Worm (Caenorhabditis elegans) whole organism, L2 larva: ENCODE data around the gene klp-12.
"Not testable (repeated sequence)": the region's sequence is repeated elsewhere in the genome, so short reads cannot be mapped to it uniquely, and the experiment has no call there.

Experiments used
- C34F6.9 ChIP-seq: fragments of 150-350 bp; optimal IDR thresholded peaks from 2 replicates; lab custom pipeline; 2014; ENCODE audit warnings: missing biosample characterization, missing genetic modification characterization
- F13H6.1 ChIP-seq: sonication (generic microtip); optimal IDR thresholded peaks from 2 replicates; lab custom pipeline; 2016; ENCODE audit warnings: missing genetic modification characterization, missing compliant biosample characterization
- R02D3.7 ChIP-seq: fragments of 150-350 bp; optimal IDR thresholded peaks from 2 replicates; lab custom pipeline; 2014; ENCODE audit warnings: missing biosample characterization, missing genetic modification characterization
- Y55F3AM.14 ChIP-seq: fragments of 200-800 bp; sonication (Bioruptor generic); optimal IDR thresholded peaks from 2 replicates; lab custom pipeline; 2018; ENCODE audit warnings: mild to moderate bottlenecking, missing genetic modification characterization, missing compliant biosample characterization
- ZK546.5 ChIP-seq: sonication (generic microtip); optimal IDR thresholded peaks from 2 replicates; lab custom pipeline; 2017; ENCODE audit warnings: missing biosample characterization, missing genetic modification characterization
- alr-1 ChIP-seq: fragments of 150-350 bp; optimal IDR thresholded peaks from 2 replicates; lab custom pipeline; 2014; ENCODE audit warnings: missing biosample characterization, missing genetic modification characterization
- aly-2 ChIP-seq: fragments of 150-350 bp; optimal IDR thresholded peaks from 2 replicates; lab custom pipeline; 2014; ENCODE audit warnings: missing biosample characterization, missing genetic modification characterization
- ceh-82 ChIP-seq: fragments of 150-350 bp; optimal IDR thresholded peaks from 2 replicates; lab custom pipeline; 2014; ENCODE audit warnings: missing biosample characterization, missing genetic modification characterization
- crh-2 ChIP-seq: sonication (generic microtip); optimal IDR thresholded peaks from 2 replicates; lab custom pipeline; 2017; ENCODE audit warnings: missing biosample characterization, missing genetic modification characterization
- dmd-4 ChIP-seq: sonication (generic microtip); optimal IDR thresholded peaks from 2 replicates; lab custom pipeline; 2017; ENCODE audit warnings: missing biosample characterization, missing genetic modification characterization
- egl-27 ChIP-seq: sonication (generic microtip); optimal IDR thresholded peaks from 3 replicates; lab custom pipeline; 2017; ENCODE audit warnings: missing biosample characterization, missing genetic modification reagents, missing genetic modification characterization
- elt-3 ChIP-seq: sonication (generic microtip); optimal IDR thresholded peaks from 2 replicates; lab custom pipeline; 2017; ENCODE audit warnings: missing biosample characterization, missing genetic modification characterization
- fos-1 ChIP-seq: fragments of 150-350 bp; optimal IDR thresholded peaks from 2 replicates; lab custom pipeline; 2014; ENCODE audit warnings: missing biosample characterization, missing genetic modification characterization
- gmeb-1 ChIP-seq: fragments of 150-350 bp; optimal IDR thresholded peaks from 2 replicates; lab custom pipeline; 2014; ENCODE audit warnings: missing biosample characterization, missing genetic modification characterization
- lin-11 ChIP-seq: fragments of 150-350 bp; sonication (generic microtip); optimal IDR thresholded peaks from 2 replicates; lab custom pipeline; 2014; ENCODE audit warnings: missing biosample characterization, missing genetic modification characterization, inconsistent platforms, mixed read lengths
- lin-39 ChIP-seq: fragments of 150-350 bp; optimal IDR thresholded peaks from 2 replicates; lab custom pipeline; 2014; ENCODE audit warnings: missing biosample characterization, missing genetic modification reagents, missing genetic modification characterization
- mab-5 ChIP-seq: fragments of 150-350 bp; optimal IDR thresholded peaks from 2 replicates; lab custom pipeline; 2014; ENCODE audit warnings: missing biosample characterization, missing genetic modification characterization
- nhr-10 ChIP-seq: sonication (generic microtip); optimal IDR thresholded peaks from 2 replicates; lab custom pipeline; 2017; ENCODE audit warnings: missing biosample characterization, missing genetic modification characterization
- nhr-12 ChIP-seq: fragments of 150-350 bp; optimal IDR thresholded peaks from 2 replicates; lab custom pipeline; 2014; ENCODE audit warnings: missing biosample characterization, missing genetic modification characterization
- nhr-129 ChIP-seq: fragments of 150-350 bp; optimal IDR thresholded peaks from 2 replicates; lab custom pipeline; 2014; ENCODE audit warnings: missing biosample characterization, missing genetic modification characterization
- nhr-21 ChIP-seq: fragments of 150-350 bp; optimal IDR thresholded peaks from 2 replicates; lab custom pipeline; 2014; ENCODE audit warnings: missing biosample characterization, missing genetic modification characterization
- nhr-23 ChIP-seq: fragments of 150-350 bp; optimal IDR thresholded peaks from 2 replicates; lab custom pipeline; 2014; ENCODE audit warnings: missing biosample characterization, missing genetic modification reagents, missing genetic modification characterization
- nhr-6 ChIP-seq: fragments of 150-350 bp; optimal IDR thresholded peaks from 2 replicates; lab custom pipeline; 2014; ENCODE audit warnings: missing biosample characterization, missing genetic modification characterization
- nhr-77 ChIP-seq: fragments of 150-350 bp; optimal IDR thresholded peaks from 2 replicates; lab custom pipeline; 2014; ENCODE audit warnings: missing biosample characterization, missing genetic modification characterization
- peb-1 ChIP-seq: fragments of 150-350 bp; optimal IDR thresholded peaks from 2 replicates; lab custom pipeline; 2014; ENCODE audit warnings: missing biosample characterization, missing genetic modification characterization
- sem-4 ChIP-seq: fragments of 150-350 bp; optimal IDR thresholded peaks from 2 replicates; lab custom pipeline; 2014; ENCODE audit warnings: missing biosample characterization, missing genetic modification reagents, missing genetic modification characterization
- sma-3 ChIP-seq: sonication (generic microtip); optimal IDR thresholded peaks from 2 replicates; lab custom pipeline; 2016; ENCODE audit warnings: missing genetic modification reagents, missing genetic modification characterization, missing compliant biosample characterization
- sma-9 ChIP-seq, 2 experiments: fragments of 150-350 bp in 1 of 2; sonication (generic microtip) in 1 of 2; optimal IDR thresholded peaks; 2 replicates each; lab custom pipeline; 2014 to 2016; ENCODE audit warnings: missing genetic modification characterization in 2 of 2, mild to moderate bottlenecking in 1 of 2, missing biosample characterization in 1 of 2, missing compliant biosample characterization in 1 of 2, missing genetic modification reagents in 1 of 2, moderate library complexity in 1 of 2
- snpc-4 ChIP-seq: fragments of 150-350 bp; optimal IDR thresholded peaks from 2 replicates; lab custom pipeline; 2014; ENCODE audit warnings: missing biosample characterization, missing genetic modification characterization
- unc-39 ChIP-seq: fragments of 150-350 bp; optimal IDR thresholded peaks from 2 replicates; lab custom pipeline; 2014; ENCODE audit warnings: missing biosample characterization, missing genetic modification characterization
- unc-55 ChIP-seq: fragments of 150-350 bp; sonication (generic microtip); optimal IDR thresholded peaks from 3 replicates; lab custom pipeline; 2014; ENCODE audit warnings: missing biosample characterization, missing genetic modification reagents, missing genetic modification characterization
- unc-62 ChIP-seq: fragments of 150-350 bp; optimal IDR thresholded peaks from 2 replicates; lab custom pipeline; 2014; ENCODE audit warnings: missing biosample characterization, missing genetic modification reagents, missing genetic modification characterization
- ztf-1 ChIP-seq: fragments of 200-800 bp; sonication (Bioruptor generic); conservative IDR thresholded peaks from 2 replicates; pipeline ENCODE4 v1.3.6; 2022; ENCODE audit warnings: missing genetic modification characterization, missing compliant biosample characterization
- ztf-4 ChIP-seq: fragments of 150-350 bp; optimal IDR thresholded peaks from 2 replicates; lab custom pipeline; 2014; ENCODE audit warnings: missing biosample characterization, missing genetic modification characterization

The klp-12 gene

DNA sequence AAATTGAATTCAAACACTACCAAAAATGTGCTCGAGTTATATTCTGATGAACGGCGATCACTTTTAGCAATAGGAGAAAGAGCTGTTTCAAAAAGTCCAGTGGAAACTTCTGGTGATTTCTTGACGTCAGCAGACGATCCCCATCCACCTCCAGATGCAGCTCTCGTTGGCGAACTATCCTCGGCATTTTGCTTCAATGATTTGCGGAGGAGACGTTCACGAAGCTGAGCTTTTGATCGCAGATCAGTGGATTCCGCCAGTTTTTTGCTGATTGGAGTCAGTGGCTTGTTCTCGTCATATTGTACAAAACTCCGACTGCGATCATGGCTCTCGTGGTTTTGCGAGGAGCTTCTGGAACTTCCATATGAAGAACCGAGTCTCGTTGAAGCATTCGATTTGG lies 23.5 kb downstream of the klp-12 start:
- TF ChIP-seq lin-39 (no peak), R02D3.7 (no peak), Y55F3AM.14 (no peak), nhr-10 (tag; lab: Kevin White, UChicago) (no peak), dmd-4 (no peak), unc-62 (GFP tag; lab: Kevin White, UChicago) (no peak), F13H6.1 (tag; lab: Kevin White, UChicago) (no peak), alr-1 (tag; lab: Kevin White, UChicago) (no peak), elt-3 (no peak), unc-39 (tag; lab: Kevin White, UChicago) (no peak), sem-4 (tag; lab: Kevin White, UChicago) (no peak), gmeb-1 (tag; lab: Kevin White, UChicago) (no peak)

DNA sequence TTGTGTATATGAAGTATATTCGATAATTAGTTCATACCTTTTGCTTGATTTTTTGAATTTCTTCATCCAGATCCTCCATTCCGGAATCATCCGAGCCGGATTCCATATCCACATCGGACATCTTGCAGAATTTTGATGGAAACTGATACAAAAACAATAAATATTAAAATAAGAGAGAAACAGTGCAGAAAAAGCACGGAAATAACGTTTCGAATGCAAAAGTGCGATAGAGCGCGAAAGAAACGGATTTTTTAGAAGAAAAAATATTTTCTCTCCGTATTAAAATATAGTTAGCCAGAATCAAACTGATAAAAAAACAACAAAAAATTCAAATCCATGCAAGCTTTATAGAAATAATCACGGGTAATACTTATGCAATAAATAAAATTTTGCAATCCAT lies 26.9 kb downstream of the klp-12 start, which contains the start of gene sart-3:
sart-3 (minus strand) TSS at position 219 of the 400 bp plus-strand sequence.
- peak; percentile 47 for TF ChIP-seq C34F6.9
- TF ChIP-seq unc-55 (GFP tag; lab: Kevin White, UChicago) = peak; percentile 58
- no peak for TF ChIP-seq nhr-129 (tag; lab: Kevin White, UChicago)

ce11 chrIV:11329269-11329668 lies 30.4 kb downstream of the klp-12 start, which contains the start of gene leo-1:
Gene leo-1 (minus strand): TSS chrIV:11329369.
- TF ChIP-seq ztf-1 (GFP tag; lab: Robert Waterston, UW) (no peak), nhr-23 (no peak), crh-2 (tag; lab: Kevin White, UChicago) (no peak), nhr-21 (no peak), nhr-129 (tag; lab: Kevin White, UChicago) (no peak), ZK546.5 (tag; lab: Kevin White, UChicago) (no peak), F13H6.1 (tag; lab: Kevin White, UChicago) (no peak), dmd-4 (no peak), ztf-4 (tag; lab: Kevin White, UChicago) (no peak), aly-2 (tag; lab: Kevin White, UChicago) (no peak), unc-55 (GFP tag; lab: Kevin White, UChicago) (no peak), Y55F3AM.14 (no peak), C34F6.9 (no peak), egl-27 (tag; lab: Kevin White, UChicago) (no peak), R02D3.7 (no peak), lin-11 (tag; lab: Kevin White, UChicago) (no peak)

ce11 chrIV:11326939-11327565 lies 32.6 kb downstream of the klp-12 start, which contains the start of gene B0035.21:
Gene B0035.21 (plus strand): TSS chrIV:11327260.
- no peak for TF ChIP-seq ceh-82 (tag; lab: Kevin White, UChicago)
- no peak for TF ChIP-seq ztf-4 (tag; lab: Kevin White, UChicago)
- no peak for TF ChIP-seq nhr-6
- no peak for TF ChIP-seq nhr-77 (tag; lab: Kevin White, UChicago)
- no peak for TF ChIP-seq unc-62 (GFP tag; lab: Kevin White, UChicago)
- TF ChIP-seq nhr-12 (tag; lab: Kevin White, UChicago) = no peak
- TF ChIP-seq dmd-4 = no peak
- no peak for TF ChIP-seq F13H6.1 (tag; lab: Kevin White, UChicago)
- no peak for TF ChIP-seq C34F6.9
- no peak for TF ChIP-seq sem-4 (tag; lab: Kevin White, UChicago)
- no peak for TF ChIP-seq fos-1 (tag; lab: Kevin White, UChicago)
- no peak for TF ChIP-seq Y55F3AM.14

DNA sequence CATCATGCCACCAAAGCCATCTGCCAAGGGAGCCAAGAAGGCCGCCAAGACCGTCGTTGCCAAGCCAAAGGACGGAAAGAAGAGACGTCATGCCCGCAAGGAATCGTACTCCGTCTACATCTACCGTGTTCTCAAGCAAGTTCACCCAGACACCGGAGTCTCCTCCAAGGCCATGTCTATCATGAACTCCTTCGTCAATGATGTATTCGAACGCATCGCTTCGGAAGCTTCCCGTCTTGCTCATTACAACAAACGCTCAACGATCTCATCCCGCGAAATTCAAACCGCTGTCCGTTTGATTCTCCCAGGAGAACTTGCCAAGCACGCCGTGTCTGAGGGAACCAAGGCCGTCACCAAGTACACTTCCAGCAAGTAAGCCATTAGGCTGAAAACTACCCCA lies 34.9 kb downstream of the klp-12 start, which contains the start of gene his-48:
his-48 (plus strand) TSS at position 5 of the 400 bp plus-strand sequence.
- not testable (repeated sequence) for TF ChIP-seq sma-3; mab-5; F13H6.1 (tag; lab: Kevin White, UChicago)

- no peak for TF ChIP-seq nhr-23
- no peak for TF ChIP-seq R02D3.7
- no peak for TF ChIP-seq crh-2 (tag; lab: Kevin White, UChicago)
- no peak for TF ChIP-seq alr-1 (tag; lab: Kevin White, UChicago)
- no peak for TF ChIP-seq nhr-12 (tag; lab: Kevin White, UChicago)
- no peak for TF ChIP-seq unc-55 (GFP tag; lab: Kevin White, UChicago)
- no peak for TF ChIP-seq nhr-21
- TF ChIP-seq sem-4 (tag; lab: Kevin White, UChicago) = no peak
- no peak for TF ChIP-seq sma-9 (GFP tag; optimal IDR thresholded peaks at IDR 0.05; lab: Kevin White, UChicago)
- TF ChIP-seq sma-9 (tag; optimal IDR thresholded peaks at IDR 0.05; lab: Kevin White, UChicago) = no peak
- no peak for TF ChIP-seq lin-11 (tag; lab: Kevin White, UChicago)
- TF ChIP-seq snpc-4 = no peak
- TF ChIP-seq F13H6.1 (tag; lab: Kevin White, UChicago) = no peak
- no peak for TF ChIP-seq peb-1 (tag; lab: Kevin White, UChicago)
These were observed 36.0 kb downstream of the klp-12 start for ce11 chrIV:11323666-11324065.
